Fruit fly (Drosophila melanogaster) whole organism, embryonic: ENCODE measurements around the gene Scgbeta.

Experiments used
- Antp ChIP-seq: fragments of 200-800 bp; sonication (Bioruptor generic); optimal IDR thresholded peaks from 3 replicates; lab custom pipeline; 2016; ENCODE audit warnings: missing biosample characterization, missing genetic modification characterization
- Atf-2 ChIP-seq: fragments of 200-800 bp; sonication (Bioruptor generic); optimal IDR thresholded peaks from 2 replicates; lab custom pipeline; 2016; ENCODE audit warnings: missing biosample characterization, missing genetic modification characterization
- Blimp-1 ChIP-seq: fragments of 200-800 bp; sonication (Bioruptor generic); optimal IDR thresholded peaks from 3 replicates; lab custom pipeline; 2018; ENCODE audit warnings: missing biosample characterization, missing genetic modification characterization, mild to moderate bottlenecking, moderate library complexity, missing genetic modification reagents
- CG10147 ChIP-seq: fragments of 200-800 bp; sonication (Bioruptor generic); optimal IDR thresholded peaks from 2 replicates; lab custom pipeline; 2019; ENCODE audit warnings: missing biosample characterization, mild to moderate bottlenecking, missing genetic modification characterization, moderate library complexity
- CG10366 ChIP-seq: fragments of 200-800 bp; sonication (Bioruptor generic); IDR thresholded peaks from 2 replicates; pipeline ENCODE4 v1.3.6; 2022; ENCODE audit warnings: missing biosample characterization, missing genetic modification characterization
- CG10979 ChIP-seq: fragments of 200-800 bp; sonication (Bioruptor generic); optimal IDR thresholded peaks from 2 replicates; lab custom pipeline; 2018; ENCODE audit warnings: missing biosample characterization, mild to moderate bottlenecking, missing genetic modification characterization, moderate library complexity
- CG11504 ChIP-seq: fragments of 200-800 bp; sonication (Bioruptor generic); optimal IDR thresholded peaks from 3 replicates; lab custom pipeline; 2019; ENCODE audit warnings: missing biosample characterization, mild to moderate bottlenecking, missing genetic modification characterization, moderate library complexity
- CG11723 ChIP-seq: fragments of 200-800 bp; sonication (Bioruptor generic); optimal IDR thresholded peaks from 2 replicates; lab custom pipeline; 2017; ENCODE audit warnings: missing biosample characterization, mild to moderate bottlenecking, missing genetic modification characterization
- CG12155 ChIP-seq: fragments of 200-800 bp; sonication (Bioruptor generic); optimal IDR thresholded peaks from 3 replicates; lab custom pipeline; 2016; ENCODE audit warnings: missing biosample characterization, missing genetic modification characterization
- CG13894 ChIP-seq: fragments of 200-800 bp; sonication (Bioruptor generic); optimal IDR thresholded peaks from 3 replicates; lab custom pipeline; 2018; ENCODE audit warnings: missing biosample characterization, mild to moderate bottlenecking, missing genetic modification characterization, moderate library complexity
- CG15269 ChIP-seq: fragments of 200-800 bp; sonication (Bioruptor generic); optimal IDR thresholded peaks from 2 replicates; lab custom pipeline; 2018; ENCODE audit warnings: missing biosample characterization, mild to moderate bottlenecking, missing genetic modification characterization, moderate library complexity
- CG1647 ChIP-seq: fragments of 200-800 bp; sonication (Bioruptor generic); optimal IDR thresholded peaks from 3 replicates; lab custom pipeline; 2016; ENCODE audit warnings: missing biosample characterization, missing genetic modification characterization
- CG17186 ChIP-seq: fragments of 200-800 bp; sonication (Bioruptor generic); optimal IDR thresholded peaks from 3 replicates; lab custom pipeline; 2017; ENCODE audit warnings: missing biosample characterization, missing genetic modification reagents, missing genetic modification characterization
- CG17802 ChIP-seq: fragments of 200-800 bp; sonication (Bioruptor generic); optimal IDR thresholded peaks from 2 replicates; lab custom pipeline; 2018; ENCODE audit warnings: missing biosample characterization, mild to moderate bottlenecking, missing genetic modification characterization, moderate library complexity
- CG31365 ChIP-seq: fragments of 200-800 bp; sonication (Bioruptor generic); optimal IDR thresholded peaks from 2 replicates; lab custom pipeline; 2018; ENCODE audit warnings: missing biosample characterization, mild to moderate bottlenecking, missing genetic modification characterization
- CG3163 ChIP-seq: fragments of 200-800 bp; sonication (Bioruptor generic); optimal IDR thresholded peaks from 3 replicates; lab custom pipeline; 2016; ENCODE audit warnings: missing biosample characterization, missing genetic modification characterization
- CG3407 ChIP-seq: fragments of 200-800 bp; sonication (Bioruptor generic); optimal IDR thresholded peaks from 2 replicates; lab custom pipeline; 2018; ENCODE audit warnings: missing biosample characterization, mild to moderate bottlenecking, missing genetic modification characterization
- CG34376 ChIP-seq: fragments of 200-800 bp; sonication (Bioruptor generic); optimal IDR thresholded peaks from 2 replicates; lab custom pipeline; 2018; ENCODE audit warnings: missing biosample characterization, mild to moderate bottlenecking, missing genetic modification characterization
- CG3838 ChIP-seq: fragments of 200-800 bp; sonication (Bioruptor generic); optimal IDR thresholded peaks from 3 replicates; lab custom pipeline; 2016; ENCODE audit warnings: missing biosample characterization, missing genetic modification characterization
- CG6175 ChIP-seq: fragments of 200-800 bp; sonication (Bioruptor generic); IDR thresholded peaks from 3 replicates; pipeline ENCODE4 v1.3.6; 2022; ENCODE audit warnings: missing biosample characterization, missing genetic modification characterization
- CG7271 ChIP-seq: fragments of 200-800 bp; sonication (Bioruptor generic); optimal IDR thresholded peaks from 2 replicates; lab custom pipeline; 2018; ENCODE audit warnings: missing biosample characterization, mild to moderate bottlenecking, missing genetic modification characterization, moderate library complexity
- CG7839 ChIP-seq: fragments of 200-800 bp; sonication (Bioruptor generic); optimal IDR thresholded peaks from 3 replicates; lab custom pipeline; 2018; ENCODE audit warnings: missing biosample characterization, mild to moderate bottlenecking, missing genetic modification characterization, moderate library complexity
- CoRest ChIP-seq: fragments of 200-800 bp; sonication (Bioruptor generic); optimal IDR thresholded peaks from 3 replicates; lab custom pipeline; 2018; ENCODE audit warnings: missing biosample characterization, mild to moderate bottlenecking, missing genetic modification characterization, moderate library complexity
- Jarid2 ChIP-seq: fragments of 200-800 bp; sonication (Bioruptor generic); optimal IDR thresholded peaks from 3 replicates; lab custom pipeline; 2017; ENCODE audit warnings: mild to moderate bottlenecking, missing biosample characterization, missing genetic modification reagents, missing genetic modification characterization
- Lhr ChIP-seq: fragments of 200-800 bp; sonication (Bioruptor generic); optimal IDR thresholded peaks from 3 replicates; lab custom pipeline; 2017; ENCODE audit warnings: mild to moderate bottlenecking, missing biosample characterization, missing genetic modification reagents, missing genetic modification characterization
- MESR4 ChIP-seq: fragments of 200-800 bp; sonication (Bioruptor generic); optimal IDR thresholded peaks from 2 replicates; lab custom pipeline; 2018; ENCODE audit warnings: missing biosample characterization, mild to moderate bottlenecking, missing genetic modification characterization, moderate library complexity
- Mrtf ChIP-seq: fragments of 200-800 bp; sonication (Bioruptor generic); IDR thresholded peaks from 3 replicates; pipeline ENCODE4 v1.3.6; 2022; ENCODE audit warnings: missing biosample characterization, missing genetic modification characterization
- Nf-YA ChIP-seq: fragments of 200-800 bp; sonication (Bioruptor generic); IDR thresholded peaks from 2 replicates; pipeline ENCODE4 v1.3.6; 2022; ENCODE audit warnings: missing biosample characterization, missing genetic modification characterization
- Side ChIP-seq: fragments of 200-800 bp; sonication (Bioruptor generic); optimal IDR thresholded peaks from 2 replicates; lab custom pipeline; 2016; ENCODE audit warnings: missing biosample characterization, missing genetic modification characterization
- Sry-δ ChIP-seq: fragments of 200-800 bp; sonication (Bioruptor generic); optimal IDR thresholded peaks from 2 replicates; lab custom pipeline; 2016; ENCODE audit warnings: missing biosample characterization, missing genetic modification characterization
- aop ChIP-seq: fragments of 200-800 bp; sonication (Bioruptor generic); IDR thresholded peaks from 2 replicates; pipeline ENCODE4 v1.3.6; 2022; ENCODE audit warnings: missing biosample characterization, missing genetic modification characterization
- ash1 ChIP-seq: fragments of 200-800 bp; sonication (Bioruptor generic); optimal IDR thresholded peaks from 2 replicates; lab custom pipeline; 2018; ENCODE audit warnings: missing biosample characterization, mild to moderate bottlenecking, missing genetic modification characterization
- croc ChIP-seq: fragments of 200-800 bp; sonication (Bioruptor generic); conservative IDR thresholded peaks from 3 replicates; pipeline ENCODE4 v1.3.6; 2022; ENCODE audit warnings: missing biosample characterization, missing genetic modification characterization
- eve ChIP-seq, 2 experiments: fragments of >200 bp; optimal IDR thresholded peaks; 2 replicates each; lab custom pipeline; 2017; ENCODE audit warnings: missing biosample characterization in 2 of 2, missing genetic modification characterization in 2 of 2
- grn ChIP-seq: fragments of 200-800 bp; sonication (Bioruptor generic); optimal IDR thresholded peaks from 3 replicates; lab custom pipeline; 2017; ENCODE audit warnings: missing biosample characterization, missing genetic modification characterization
- gsb-n ChIP-seq: fragments of 200-800 bp; sonication (Bioruptor generic); optimal IDR thresholded peaks from 3 replicates; lab custom pipeline; 2018; ENCODE audit warnings: missing biosample characterization, mild to moderate bottlenecking, missing genetic modification characterization
- gt ChIP-seq: fragments of 200-800 bp; sonication (Bioruptor generic); IDR thresholded peaks from 2 replicates; pipeline ENCODE4 v1.3.6; 2022; ENCODE audit warnings: missing biosample characterization, missing genetic modification characterization
- hb ChIP-seq: fragments of 200-800 bp; sonication (Bioruptor generic); IDR thresholded peaks from 3 replicates; pipeline ENCODE4 v1.3.6; 2022; ENCODE audit warnings: missing biosample characterization, missing genetic modification characterization; ENCODE audit not compliant: partially characterized antibody
- hth ChIP-seq: fragments of >200 bp; optimal IDR thresholded peaks from 2 replicates; lab custom pipeline; 2017; ENCODE audit warnings: inconsistent platforms
- lmd ChIP-seq: fragments of 200-800 bp; sonication (Bioruptor generic); IDR thresholded peaks from 2 replicates; pipeline ENCODE4 v1.3.6; 2022; ENCODE audit warnings: missing biosample characterization, missing genetic modification characterization
- mld ChIP-seq: fragments of 200-800 bp; sonication (Bioruptor generic); IDR thresholded peaks from 3 replicates; pipeline ENCODE4 v1.3.6; 2022; ENCODE audit warnings: missing biosample characterization, missing genetic modification characterization; ENCODE audit not compliant: partially characterized antibody
- psq ChIP-seq: fragments of 200-800 bp; sonication (Bioruptor generic); optimal IDR thresholded peaks from 2 replicates; lab custom pipeline; 2017; ENCODE audit warnings: missing biosample characterization, missing genetic modification characterization
- sens ChIP-seq: fragments of 200-800 bp; sonication (Bioruptor generic); peaks from one replicate; lab custom pipeline; 2016; ENCODE audit warnings: missing biosample characterization, missing genetic modification characterization
- seq ChIP-seq: fragments of 200-800 bp; sonication (Bioruptor generic); IDR thresholded peaks from 2 replicates; pipeline ENCODE4 v1.3.6; 2022; ENCODE audit warnings: missing biosample characterization, missing genetic modification characterization
- shn ChIP-seq: fragments of 200-800 bp; sonication (Bioruptor generic); optimal IDR thresholded peaks from 3 replicates; lab custom pipeline; 2016; ENCODE audit warnings: missing biosample characterization, missing genetic modification characterization
- sob ChIP-seq: fragments of 200-800 bp; sonication (Bioruptor generic); IDR thresholded peaks from 2 replicates; pipeline ENCODE4 v1.3.6; 2022; ENCODE audit warnings: missing biosample characterization, missing genetic modification characterization
- vfl ChIP-seq: fragments of 200-800 bp; sonication (Bioruptor generic); optimal IDR thresholded peaks from 2 replicates; lab custom pipeline; 2016; ENCODE audit warnings: missing biosample characterization, missing genetic modification characterization
- wek ChIP-seq: fragments of 200-800 bp; sonication (Bioruptor generic); optimal IDR thresholded peaks from 3 replicates; lab custom pipeline; 2018; ENCODE audit warnings: missing biosample characterization, mild to moderate bottlenecking, missing genetic modification characterization, moderate library complexity
- yki ChIP-seq: fragments of >200 bp; optimal IDR thresholded peaks from 3 replicates; lab custom pipeline; 2018
- z ChIP-seq: fragments of 200-800 bp; sonication (Bioruptor generic); IDR thresholded peaks from 3 replicates; pipeline ENCODE4 v1.3.6; 2022; ENCODE audit warnings: missing biosample characterization, missing genetic modification characterization
- zen ChIP-seq: fragments of 200-800 bp; sonication (Bioruptor generic); optimal IDR thresholded peaks from 3 replicates; lab custom pipeline; 2018; ENCODE audit warnings: missing biosample characterization, mild to moderate bottlenecking, missing genetic modification characterization, moderate library complexity

Gene Scgbeta

DNA sequence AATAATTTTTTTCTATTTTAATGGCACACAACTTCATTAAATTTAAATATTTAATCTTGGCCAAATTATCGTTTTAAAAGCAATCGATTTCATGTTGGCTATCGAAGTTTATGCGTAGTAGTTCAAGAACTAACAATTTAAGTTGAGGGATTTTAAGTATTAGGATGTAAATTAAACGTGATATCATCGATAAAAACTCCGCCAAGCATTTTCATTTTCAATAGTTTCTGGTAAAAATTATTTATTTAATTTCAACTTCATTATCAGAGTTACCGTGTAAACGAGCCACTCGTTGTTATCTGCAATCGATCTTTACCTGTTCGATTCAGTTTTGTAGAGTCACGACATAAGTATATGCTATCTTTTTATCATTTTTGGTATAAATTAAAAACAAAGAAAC, 19.3 kb downstream of the Scgbeta start (continued):
- TF ChIP-seq Blimp-1 (GFP tag; lab: Kevin White, UChicago) (peak; percentile 97), gt (GFP tag; lab: Robert Waterston, UW) (peak; percentile 85), CG12155 (GFP tag; lab: Kevin White, UChicago) (peak; percentile 96), wek (GFP tag; lab: Kevin White, UChicago) (peak; percentile 92), lmd (GFP tag; lab: Robert Waterston, UW) (peak; percentile 94), Side (GFP tag; lab: Kevin White, UChicago) (peak; percentile 92), CG34376 (peak; percentile 100), aop (GFP tag; lab: Robert Waterston, UW) (peak; percentile 90), ash1 (GFP tag; lab: Kevin White, UChicago) (peak; percentile 85), yki (lab: Kevin White, UChicago) (no peak), mld (no peak), CG17802 (tag; lab: Kevin White, UChicago) (peak; percentile 89), CG3838 (GFP tag; lab: Kevin White, UChicago) (peak; percentile 90), CG3407 (GFP tag; lab: Kevin White, UChicago) (peak; percentile 95), seq (GFP tag; lab: Robert Waterston, UW) (peak; percentile 97), Atf-2 (peak; percentile 90), CG11504 (tag; lab: Kevin White, UChicago) (peak; percentile 97), CG10366 (GFP tag; lab: Robert Waterston, UW) (peak; percentile 95), Nf-YA (GFP tag; lab: Robert Waterston, UW) (peak; percentile 99), sob (GFP tag; lab: Robert Waterston, UW) (peak; percentile 97), CG6175 (GFP tag; lab: Robert Waterston, UW) (peak; percentile 75; the same call in 2 of the 3 replicates), eve (GFP tag; optimal IDR thresholded peaks at IDR 0.05; lab: Kevin White, UChicago) (no peak), CG17186 (GFP tag; lab: Kevin White, UChicago) (peak; percentile 97), hb (no peak), z (GFP tag; lab: Robert Waterston, UW) (peak; percentile 72; the same call in 1 of the 3 replicates), CG31365 (tag; lab: Kevin White, UChicago) (peak; percentile 90), Antp (GFP tag; lab: Kevin White, UChicago) (peak; percentile 86), CG13894 (tag; lab: Kevin White, UChicago) (peak; percentile 99), CG7839 (tag; lab: Kevin White, UChicago) (peak; percentile 99), CG3163 (GFP tag; lab: Kevin White, UChicago) (peak; percentile 75), CoRest (peak; percentile 99), Jarid2 (GFP tag; lab: Kevin White, UChicago) (peak; percentile 79), croc (peak; percentile 91), MESR4 (peak; percentile 73), zen (tag; lab: Kevin White, UChicago) (peak; percentile 100), CG11723 (GFP tag; lab: Kevin White, UChicago) (peak; percentile 94), shn (peak; percentile 75), grn (GFP tag; lab: Kevin White, UChicago) (peak; percentile 98), CG15269 (tag; lab: Kevin White, UChicago) (peak; percentile 98), CG7271 (tag; lab: Kevin White, UChicago) (peak; percentile 98), sens (GFP tag; lab: Kevin White, UChicago) (peak; percentile 99), gsb-n (tag; lab: Kevin White, UChicago) (peak; percentile 98), Lhr (GFP tag; lab: Kevin White, UChicago) (peak; percentile 92), CG1647 (GFP tag; lab: Kevin White, UChicago) (peak; percentile 98), CG10147 (GFP tag; lab: Kevin White, UChicago) (peak; percentile 100), Mrtf (GFP tag; lab: Robert Waterston, UW) (peak; percentile 94), hth (no peak), vfl (GFP tag; lab: Kevin White, UChicago) (peak; percentile 93), psq (GFP tag; lab: Kevin White, UChicago) (peak; percentile 87), Sry-δ (GFP tag; lab: Kevin White, UChicago) (peak; percentile 66), CG10979 (tag; lab: Kevin White, UChicago) (peak; percentile 99)
